Fruit fly (Drosophila melanogaster) whole organism, prepupa: Measurements from ENCODE around the gene CG33293.

Experiments used
- Blimp-1 ChIP-seq: fragments of 200-800 bp; sonication (Bioruptor generic); optimal IDR thresholded peaks from 3 replicates; lab custom pipeline; 2017; ENCODE audit warnings: missing biosample characterization, missing genetic modification characterization, mild to moderate bottlenecking, moderate library complexity, missing genetic modification reagents
- CG10631 ChIP-seq: fragments of 200-800 bp; sonication (Bioruptor generic); optimal IDR thresholded peaks from 2 replicates; lab custom pipeline; 2016; ENCODE audit warnings: missing biosample characterization, missing genetic modification characterization
- CG10669 ChIP-seq: fragments of 200-800 bp; sonication (Bioruptor generic); optimal IDR thresholded peaks from 3 replicates; lab custom pipeline; 2018; ENCODE audit warnings: missing biosample characterization, mild to moderate bottlenecking, missing genetic modification characterization, moderate library complexity
- CG11762 ChIP-seq: fragments of 200-800 bp; sonication (Bioruptor generic); optimal IDR thresholded peaks from 3 replicates; lab custom pipeline; 2016; ENCODE audit warnings: missing biosample characterization, missing genetic modification characterization; ENCODE audit not compliant: insufficient read depth
- CG11902 ChIP-seq: fragments of 200-800 bp; sonication (Bioruptor generic); optimal IDR thresholded peaks from 3 replicates; lab custom pipeline; 2016; ENCODE audit warnings: missing biosample characterization, missing genetic modification characterization
- CG16779 ChIP-seq: fragments of 200-800 bp; sonication (Bioruptor generic); optimal IDR thresholded peaks from 3 replicates; lab custom pipeline; 2017; ENCODE audit warnings: missing biosample characterization, mild to moderate bottlenecking, missing genetic modification characterization
- CG3032 ChIP-seq: fragments of 200-800 bp; optimal IDR thresholded peaks from 2 replicates; lab custom pipeline; 2019; ENCODE audit warnings: missing biosample characterization, mild to moderate bottlenecking, missing genetic modification characterization, moderate library complexity
- CG32006 ChIP-seq: fragments of 200-800 bp; sonication (Bioruptor generic); optimal IDR thresholded peaks from 3 replicates; lab custom pipeline; 2017; ENCODE audit warnings: missing biosample characterization, mild to moderate bottlenecking, missing genetic modification characterization
- CG34406 ChIP-seq: fragments of 200-800 bp; sonication (Bioruptor generic); optimal IDR thresholded peaks from 3 replicates; lab custom pipeline; 2016; ENCODE audit warnings: missing biosample characterization, missing genetic modification characterization
- CG3919 ChIP-seq: fragments of 200-800 bp; sonication (Bioruptor generic); optimal IDR thresholded peaks from 3 replicates; lab custom pipeline; 2016; ENCODE audit warnings: missing biosample characterization, missing genetic modification characterization
- CG4318 ChIP-seq: fragments of 200-800 bp; sonication (Bioruptor generic); optimal IDR thresholded peaks from 3 replicates; lab custom pipeline; 2017; ENCODE audit warnings: missing biosample characterization, mild to moderate bottlenecking, missing genetic modification characterization
- CG6792 ChIP-seq: fragments of 200-800 bp; sonication (Bioruptor generic); optimal IDR thresholded peaks from 3 replicates; lab custom pipeline; 2016; ENCODE audit warnings: missing biosample characterization, missing genetic modification characterization
- CG6808 ChIP-seq: fragments of 200-800 bp; sonication (Bioruptor generic); optimal IDR thresholded peaks from 3 replicates; lab custom pipeline; 2017; ENCODE audit warnings: missing biosample characterization, missing genetic modification characterization, mild to moderate bottlenecking, moderate library complexity, missing genetic modification reagents
- CG7368 ChIP-seq: fragments of 200-800 bp; sonication (Bioruptor generic); optimal IDR thresholded peaks from 3 replicates; lab custom pipeline; 2016; ENCODE audit warnings: missing biosample characterization, missing genetic modification characterization
- CG8119 ChIP-seq: fragments of 200-800 bp; sonication (Bioruptor generic); IDR thresholded peaks from 3 replicates; pipeline ENCODE4 v1.3.6; 2022; ENCODE audit warnings: missing biosample characterization, missing genetic modification characterization
- CG8319 ChIP-seq: fragments of 200-800 bp; sonication (Bioruptor generic); optimal IDR thresholded peaks from 3 replicates; lab custom pipeline; 2016; ENCODE audit warnings: missing biosample characterization, missing genetic modification characterization
- Eip75B ChIP-seq: fragments of 200-800 bp; sonication (Bioruptor generic); optimal IDR thresholded peaks from 3 replicates; lab custom pipeline; 2016; ENCODE audit warnings: missing biosample characterization, missing genetic modification characterization
- Eip78C ChIP-seq: fragments of 200-800 bp; sonication (Bioruptor generic); peaks from one replicate; lab custom pipeline; 2016; ENCODE audit warnings: missing biosample characterization, missing genetic modification characterization
- Eip93F ChIP-seq: fragments of 200-800 bp; sonication (Bioruptor generic); optimal IDR thresholded peaks from 2 replicates; lab custom pipeline; 2016; ENCODE audit warnings: missing biosample characterization, mild to moderate bottlenecking, missing genetic modification characterization
- Ets21C ChIP-seq: fragments of 200-800 bp; sonication (Bioruptor generic); optimal IDR thresholded peaks from 3 replicates; lab custom pipeline; 2016; ENCODE audit warnings: missing biosample characterization, missing genetic modification characterization
- Hr38 ChIP-seq: sonication (Bioruptor generic); optimal IDR thresholded peaks from 2 replicates; lab custom pipeline; 2016; ENCODE audit warnings: missing biosample characterization, missing genetic modification characterization
- Hr39 ChIP-seq: fragments of 200-800 bp; sonication (Bioruptor generic); optimal IDR thresholded peaks from 2 replicates; lab custom pipeline; 2016; ENCODE audit warnings: missing biosample characterization, missing genetic modification characterization
- Hr4 ChIP-seq: fragments of 200-800 bp; sonication (Bioruptor generic); optimal IDR thresholded peaks from 3 replicates; lab custom pipeline; 2016; ENCODE audit warnings: missing biosample characterization, missing genetic modification characterization
- Met ChIP-seq: fragments of 200-800 bp; sonication (Bioruptor generic); optimal IDR thresholded peaks from 3 replicates; lab custom pipeline; 2016; ENCODE audit warnings: missing biosample characterization, missing genetic modification characterization
- OdsH ChIP-seq: fragments of 200-800 bp; sonication (Bioruptor generic); optimal IDR thresholded peaks from 3 replicates; lab custom pipeline; 2016; ENCODE audit warnings: missing biosample characterization, missing genetic modification characterization
- Smox ChIP-seq: fragments of 200-800 bp; sonication (Bioruptor generic); optimal IDR thresholded peaks from 3 replicates; lab custom pipeline; 2016; ENCODE audit warnings: missing biosample characterization, missing genetic modification characterization
- Sox15 ChIP-seq: fragments of 200-800 bp; sonication (Bioruptor generic); optimal IDR thresholded peaks from 3 replicates; lab custom pipeline; 2016; ENCODE audit warnings: missing biosample characterization, missing genetic modification characterization
- achi ChIP-seq: fragments of 200-800 bp; sonication (Bioruptor generic); optimal IDR thresholded peaks from 3 replicates; lab custom pipeline; 2016; ENCODE audit warnings: missing biosample characterization, missing genetic modification characterization
- acj6 ChIP-seq: fragments of 200-800 bp; sonication (Bioruptor generic); optimal IDR thresholded peaks from 3 replicates; lab custom pipeline; 2016; ENCODE audit warnings: missing biosample characterization, missing genetic modification characterization
- dac ChIP-seq: fragments of 200-800 bp; sonication (Bioruptor generic); optimal IDR thresholded peaks from 2 replicates; lab custom pipeline; 2017; ENCODE audit warnings: missing biosample characterization, mild to moderate bottlenecking, missing genetic modification characterization
- dsx ChIP-seq: fragments of 200-800 bp; optimal IDR thresholded peaks from 3 replicates; lab custom pipeline; 2019; ENCODE audit warnings: missing biosample characterization, mild to moderate bottlenecking, missing genetic modification characterization, moderate library complexity; ENCODE audit not compliant: poor library complexity, severe bottlenecking
- eg ChIP-seq: fragments of 200-800 bp; sonication (Bioruptor generic); IDR thresholded peaks from 3 replicates; pipeline ENCODE4 v1.3.6; 2022; ENCODE audit warnings: missing biosample characterization, missing genetic modification characterization
- esn ChIP-seq: fragments of 200-800 bp; sonication (Bioruptor generic); optimal IDR thresholded peaks from 2 replicates; lab custom pipeline; 2016; ENCODE audit warnings: missing biosample characterization, mild to moderate bottlenecking, missing genetic modification characterization, moderate library complexity
- fd59A ChIP-seq: fragments of 200-800 bp; sonication (Bioruptor generic); optimal IDR thresholded peaks from 2 replicates; lab custom pipeline; 2017; ENCODE audit warnings: missing biosample characterization, mild to moderate bottlenecking, missing genetic modification characterization, missing genetic modification reagents
- fd85E ChIP-seq: fragments of 200-800 bp; sonication (Bioruptor generic); optimal IDR thresholded peaks from 3 replicates; lab custom pipeline; 2016; ENCODE audit warnings: missing biosample characterization, missing genetic modification characterization
- lz ChIP-seq: fragments of 200-800 bp; sonication (Bioruptor generic); optimal IDR thresholded peaks from 3 replicates; lab custom pipeline; 2016; ENCODE audit warnings: missing biosample characterization, missing genetic modification characterization
- net ChIP-seq: fragments of 200-800 bp; sonication (Bioruptor generic); optimal IDR thresholded peaks from 3 replicates; lab custom pipeline; 2016; ENCODE audit warnings: missing biosample characterization, missing genetic modification characterization
- salr ChIP-seq, 2 experiments: fragments of 200-800 bp; sonication (Bioruptor generic); optimal IDR thresholded peaks; 3 replicates each; lab custom pipeline; 2016 to 2018; ENCODE audit warnings: missing biosample characterization in 2 of 2, missing genetic modification characterization in 2 of 2, mild to moderate bottlenecking in 1 of 2
- spab ChIP-seq: fragments of 200-800 bp; sonication (Bioruptor generic); optimal IDR thresholded peaks from 2 replicates; lab custom pipeline; 2017; ENCODE audit warnings: missing biosample characterization, mild to moderate bottlenecking, missing genetic modification characterization, missing genetic modification reagents
- svp ChIP-seq: fragments of 200-800 bp; sonication (Bioruptor generic); peaks from one replicate; lab custom pipeline; 2016; ENCODE audit warnings: missing biosample characterization, missing genetic modification characterization
- topi ChIP-seq: fragments of 200-800 bp; sonication (Bioruptor generic); optimal IDR thresholded peaks from 3 replicates; lab custom pipeline; 2016; ENCODE audit warnings: missing biosample characterization, missing genetic modification characterization
- vri ChIP-seq: fragments of 200-800 bp; sonication (Bioruptor generic); optimal IDR thresholded peaks from 3 replicates; lab custom pipeline; 2016; ENCODE audit warnings: missing biosample characterization, mild to moderate bottlenecking, missing genetic modification characterization

The CG33293 gene

DNA sequence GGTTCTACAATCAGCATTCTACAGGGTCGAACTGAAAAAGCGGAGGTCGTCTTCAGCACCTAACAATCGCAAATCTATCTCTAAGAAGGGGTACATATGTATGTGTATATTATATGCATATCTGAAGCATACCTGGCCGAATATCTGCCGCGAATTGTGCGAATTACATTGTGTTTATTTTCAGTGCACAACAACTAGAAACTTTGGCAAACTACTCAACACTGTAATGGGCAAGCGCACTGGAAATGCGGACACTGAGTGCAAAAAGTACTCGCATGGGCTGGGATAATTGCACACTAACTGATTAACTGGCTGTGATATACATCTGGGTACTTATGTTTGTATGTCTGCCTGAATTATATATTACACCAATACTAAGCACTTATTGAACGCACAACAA lies 30.3 kb upstream of the CG33293 start (continued):
- TF ChIP-seq CG34406 (GFP tag; lab: Kevin White, UChicago) (no peak), CG3032 (tag; lab: Kevin White, UChicago) (peak; percentile 27), net (no peak), esn (GFP tag; lab: Kevin White, UChicago) (peak; percentile 24), Blimp-1 (GFP tag; lab: Kevin White, UChicago) (no peak), svp (no peak), CG8319 (peak; percentile 6), fd59A (GFP tag; lab: Kevin White, UChicago) (no peak), Ets21C (GFP tag; lab: Kevin White, UChicago) (no peak), Hr39 (GFP tag; lab: Kevin White, UChicago) (no peak), fd85E (GFP tag; lab: Kevin White, UChicago) (no peak), CG7368 (GFP tag; lab: Kevin White, UChicago) (no peak)

DNA sequence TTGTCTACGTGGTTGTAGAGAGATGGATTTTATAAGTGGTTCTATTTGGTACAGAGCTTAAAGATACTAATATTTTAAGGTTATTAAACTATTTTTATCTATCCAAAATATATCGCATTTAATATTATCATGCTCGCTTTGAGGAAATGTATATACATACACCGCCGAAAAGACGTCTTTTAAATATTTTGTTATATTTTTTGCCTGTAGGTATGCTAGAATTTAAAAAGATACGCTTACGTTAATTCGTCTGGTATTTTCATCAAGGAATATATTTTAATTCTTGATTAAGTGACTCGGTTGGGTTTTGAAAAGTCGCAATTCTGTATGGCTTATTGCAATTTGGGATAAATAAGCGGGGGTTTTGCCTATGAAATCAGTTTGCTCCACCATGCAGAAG lies 28.0 kb upstream of the CG33293 start:
- TF ChIP-seq CG6792 (GFP tag; lab: Kevin White, UChicago) (no peak), Eip78C (peak; percentile 43), CG32006 (no peak), Hr4 (GFP tag; lab: Kevin White, UChicago) (no peak), CG10631 (GFP tag; lab: Kevin White, UChicago) (no peak)
- TF ChIP-seq, all 60 proteins: peak for 1

DNA sequence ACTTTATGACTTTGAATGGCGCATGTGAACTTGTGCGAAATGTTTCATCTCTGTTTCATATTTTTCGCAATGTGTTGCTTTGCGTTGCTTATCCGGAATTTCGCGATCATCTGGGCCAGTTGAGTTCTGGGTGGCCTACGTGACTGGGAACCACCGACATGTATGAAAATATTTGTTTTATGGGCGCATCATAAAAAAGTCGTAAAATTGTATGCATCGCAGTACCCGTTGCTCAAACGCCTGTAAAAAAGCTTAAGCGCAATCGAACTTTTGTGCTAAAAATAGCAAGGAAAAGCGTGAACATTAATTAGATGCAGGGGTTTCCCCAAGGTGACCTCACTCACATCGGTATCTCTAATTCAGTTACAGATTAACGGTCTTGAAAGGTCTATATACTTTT lies 25.7 kb upstream of the CG33293 start:
- no peak for TF ChIP-seq Eip75B (GFP tag; lab: Kevin White, UChicago)
- no peak for TF ChIP-seq achi
- TF ChIP-seq Eip93F (GFP tag; lab: Kevin White, UChicago), result no peak
- no peak for TF ChIP-seq spab (GFP tag; lab: Kevin White, UChicago)
- TF ChIP-seq OdsH, result no peak
- TF ChIP-seq Hr4 (GFP tag; lab: Kevin White, UChicago), result no peak

DNA sequence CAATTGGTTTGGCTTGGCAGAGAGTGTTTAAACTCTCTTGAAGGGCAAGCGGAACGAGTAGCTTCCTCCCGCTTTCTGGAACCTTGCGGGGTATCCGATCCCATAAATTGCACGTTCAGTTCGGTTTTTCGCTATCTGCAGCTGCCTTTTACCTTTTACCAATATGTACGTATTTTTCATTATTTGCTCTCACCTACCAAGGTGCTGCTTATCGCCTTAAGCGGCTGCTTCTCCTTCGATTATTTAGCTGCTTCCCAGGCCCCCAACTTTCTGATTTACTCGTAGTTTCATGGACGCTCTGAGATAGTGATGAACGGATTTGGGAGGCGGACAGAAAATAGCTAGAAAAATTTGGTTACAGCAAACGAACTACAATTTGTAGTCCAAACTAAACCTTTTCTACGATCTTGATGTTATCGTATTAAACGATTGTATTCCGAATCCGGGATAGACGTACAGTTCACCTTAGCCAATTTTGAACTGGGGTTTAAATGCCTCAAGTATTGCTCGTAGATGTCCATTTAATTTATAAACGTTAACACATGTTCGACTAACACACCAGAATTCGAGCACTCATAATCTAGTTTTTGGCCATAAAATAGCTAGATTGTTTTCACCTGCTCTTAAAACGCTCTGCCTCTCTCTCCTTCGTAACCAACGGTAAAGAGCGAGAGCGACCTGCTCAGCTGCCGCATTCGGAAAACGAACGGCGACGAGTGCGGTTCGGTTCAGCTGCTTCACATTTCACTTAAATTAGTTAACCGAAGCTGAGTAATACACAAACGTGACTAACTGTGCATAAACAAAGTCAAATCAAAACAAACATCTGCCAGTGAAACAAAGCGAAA lies 23.9 kb upstream of the CG33293 start:
- TF ChIP-seq CG11902 (GFP tag; lab: Kevin White, UChicago) (peak; percentile 7), acj6 (GFP tag; lab: Kevin White, UChicago) (peak; percentile 43), dsx (peak; percentile 10), CG8119 (GFP tag; lab: Robert Waterston, UW) (no peak), CG11762 (GFP tag; lab: Kevin White, UChicago) (peak; percentile 25), Smox (GFP tag; lab: Kevin White, UChicago) (peak; percentile 44), CG7368 (GFP tag; lab: Kevin White, UChicago) (peak; percentile 11), achi (peak; percentile 44), CG6792 (GFP tag; lab: Kevin White, UChicago) (peak; percentile 46), esn (GFP tag; lab: Kevin White, UChicago) (peak; percentile 69), OdsH (peak; percentile 47), CG4318 (peak; percentile 12), CG34406 (GFP tag; lab: Kevin White, UChicago) (peak; percentile 55), eg (GFP tag; lab: Robert Waterston, UW) (no peak), lz (GFP tag; lab: Kevin White, UChicago) (peak; percentile 49), Hr4 (GFP tag; lab: Kevin White, UChicago) (peak; percentile 50), dac (peak; percentile 4), Sox15 (GFP tag; lab: Kevin White, UChicago) (peak; percentile 4), topi (GFP tag; lab: Kevin White, UChicago) (peak; percentile 58), salr (GFP tag; optimal IDR thresholded peaks at IDR 0.05; lab: Kevin White, UChicago) (peak in 1 of 2 experiments; percentile 57), Met (GFP tag; lab: Kevin White, UChicago) (peak; percentile 55), fd59A (GFP tag; lab: Kevin White, UChicago) (peak; percentile 49), CG32006 (peak; percentile 67), CG6808 (GFP tag; lab: Kevin White, UChicago) (peak; percentile 60), Blimp-1 (GFP tag; lab: Kevin White, UChicago) (peak; percentile 10), svp (peak; percentile 85), Hr38 (GFP tag; lab: Kevin White, UChicago) (no peak), vri (peak; percentile 72), Eip75B (GFP tag; lab: Kevin White, UChicago) (peak; percentile 43), CG10669 (GFP tag; lab: Kevin White, UChicago) (peak; percentile 52), Hr39 (GFP tag; lab: Kevin White, UChicago) (peak; percentile 49), CG16779 (peak; percentile 6), CG3919 (GFP tag; lab: Kevin White, UChicago) (no peak)
